Worm (Caenorhabditis elegans) whole organism, L3 larva: Measurements from ENCODE around the gene srt-28.

Source experiments
- ama-1 ChIP-seq: fragments of 150-350 bp; optimal IDR thresholded peaks from 2 replicates; lab custom pipeline; 2018
- ceh-82 ChIP-seq: fragments of 150-350 bp; optimal IDR thresholded peaks from 2 replicates; lab custom pipeline; 2014; ENCODE audit warnings: missing biosample characterization, missing genetic modification characterization
- eor-1 ChIP-seq, 2 experiments: fragments of 150-350 bp; optimal IDR thresholded peaks; 2 replicates each; lab custom pipeline; 2014 to 2018; ENCODE audit warnings: missing biosample characterization in 2 of 2, missing genetic modification characterization in 2 of 2
- nfya-1 ChIP-seq: sonication (generic microtip); optimal IDR thresholded peaks from 2 replicates; lab custom pipeline; 2017; ENCODE audit warnings: missing genetic modification characterization, mild to moderate bottlenecking, missing compliant biosample characterization, antibody characterized with exemption, moderate library complexity; ENCODE audit not compliant: insufficient read depth
- nhr-11 ChIP-seq: fragments of 150-350 bp; optimal IDR thresholded peaks from 2 replicates; lab custom pipeline; 2014; ENCODE audit warnings: missing biosample characterization, missing genetic modification characterization
- nhr-28 ChIP-seq: fragments of 150-350 bp; optimal IDR thresholded peaks from 2 replicates; lab custom pipeline; 2014; ENCODE audit warnings: missing biosample characterization, missing genetic modification characterization
- sea-2 ChIP-seq: fragments of 150-350 bp; sonication (generic microtip); optimal IDR thresholded peaks from 4 replicates; lab custom pipeline; 2014; ENCODE audit warnings: missing biosample characterization, missing genetic modification reagents, missing genetic modification characterization
- snpc-4 ChIP-seq: fragments of 150-350 bp; optimal IDR thresholded peaks from 2 replicates; lab custom pipeline; 2014; ENCODE audit warnings: missing biosample characterization, missing genetic modification characterization
- unc-39 ChIP-seq: sonication (generic microtip); optimal IDR thresholded peaks from 4 replicates; lab custom pipeline; 2017; ENCODE audit warnings: missing biosample characterization, missing genetic modification characterization
- zag-1 ChIP-seq: fragments of 150-350 bp; optimal IDR thresholded peaks from 2 replicates; lab custom pipeline; 2014; ENCODE audit warnings: missing biosample characterization, missing genetic modification characterization

- no peak for TF ChIP-seq ama-1 (lab: Kevin White, UChicago)
- TF ChIP-seq eor-1 (tag; optimal IDR thresholded peaks at IDR 0.05; lab: Kevin White, UChicago): no peak
- no peak for TF ChIP-seq nhr-11 (tag; lab: Kevin White, UChicago)
- TF ChIP-seq nfya-1: no peak
- TF ChIP-seq sea-2 (GFP tag; lab: Kevin White, UChicago): no peak
- no peak for TF ChIP-seq zag-1
- TF ChIP-seq ceh-82 (tag; lab: Kevin White, UChicago): no peak
- no peak for TF ChIP-seq snpc-4 (tag; lab: Kevin White, UChicago)
- no peak for TF ChIP-seq unc-39 (tag; lab: Kevin White, UChicago)
- TF ChIP-seq nhr-28: no peak
These were observed 3.5 kb upstream of the srt-28 start for ce11 chrV:2716933-2717332.
